Fruit fly (Drosophila melanogaster) whole organism, wandering third instar larva: Measurements from ENCODE around the gene Bug22.

Source experiments
- CG32264 ChIP-seq: fragments of 200-800 bp; sonication (Bioruptor generic); optimal IDR thresholded peaks from 2 replicates; lab custom pipeline; 2016; ENCODE audit warnings: missing biosample characterization, missing genetic modification characterization
- CG9705 ChIP-seq: fragments of 200-800 bp; sonication (Bioruptor generic); optimal IDR thresholded peaks from 2 replicates; lab custom pipeline; 2018; ENCODE audit warnings: missing biosample characterization, mild to moderate bottlenecking, missing genetic modification characterization
- CrebA ChIP-seq: fragments of 200-800 bp; sonication (Bioruptor generic); optimal IDR thresholded peaks from 2 replicates; lab custom pipeline; 2016; ENCODE audit warnings: missing biosample characterization, mild to moderate bottlenecking, missing genetic modification characterization, borderline replicate concordance
- Dif ChIP-seq: fragments of 200-275, 200-300 bp; sonication (Bioruptor generic); optimal IDR thresholded peaks from 2 replicates; lab custom pipeline; 2018; ENCODE audit warnings: missing biosample characterization, missing genetic modification characterization; ENCODE audit not compliant: partially characterized antibody
- GATAd ChIP-seq: sonication (Bioruptor generic); optimal IDR thresholded peaks from 2 replicates; lab custom pipeline; 2016; ENCODE audit warnings: missing biosample characterization, missing genetic modification characterization
- HLH106 ChIP-seq: fragments of 200-800 bp; optimal IDR thresholded peaks from 3 replicates; lab custom pipeline; 2019; ENCODE audit warnings: missing biosample characterization, mild to moderate bottlenecking, missing genetic modification characterization, moderate library complexity
- Hnf4 ChIP-seq: fragments of 200-800 bp; sonication (Bioruptor generic); optimal IDR thresholded peaks from 2 replicates; lab custom pipeline; 2016; ENCODE audit warnings: missing biosample characterization, mild to moderate bottlenecking, missing genetic modification characterization
- Hr83 ChIP-seq: fragments of 200-300 bp; sonication (Bioruptor generic); optimal IDR thresholded peaks from 2 replicates; lab custom pipeline; 2016; ENCODE audit warnings: missing biosample characterization, mild to moderate bottlenecking, missing genetic modification characterization, moderate library complexity; ENCODE audit not compliant: poor library complexity, severe bottlenecking
- Jra ChIP-seq: sonication (Bioruptor generic); optimal IDR thresholded peaks from 2 replicates; lab custom pipeline; 2016; ENCODE audit warnings: missing biosample characterization, missing genetic modification characterization
- N ChIP-seq: fragments of >200 bp; optimal IDR thresholded peaks from 2 replicates; lab custom pipeline; 2018; ENCODE audit warnings: missing biosample characterization, missing external identifiers, missing genetic modification characterization
- OdsH ChIP-seq: fragments of 200-800 bp; sonication (Bioruptor generic); optimal IDR thresholded peaks from 2 replicates; lab custom pipeline; 2016; ENCODE audit warnings: missing biosample characterization, mild to moderate bottlenecking, missing genetic modification characterization
- Rel ChIP-seq, 2 experiments: fragments of 200-800 bp; sonication (Bioruptor generic) in 1 of 2; optimal IDR thresholded peaks; 2 replicates in 1 of 2; 3 replicates in 1 of 2; lab custom pipeline; 2016 to 2019; ENCODE audit warnings: mild to moderate bottlenecking in 2 of 2, missing biosample characterization in 2 of 2, missing genetic modification characterization in 2 of 2, moderate library complexity in 1 of 2
- Sp1 ChIP-seq: fragments of 200-800 bp; sonication (Bioruptor generic); optimal IDR thresholded peaks from 3 replicates; lab custom pipeline; 2019; ENCODE audit warnings: missing biosample characterization, mild to moderate bottlenecking, missing genetic modification characterization, moderate library complexity
- Vsx2 ChIP-seq: fragments of 200-300, 225-300 bp; sonication (Bioruptor generic); optimal IDR thresholded peaks from 2 replicates; lab custom pipeline; 2018; ENCODE audit warnings: missing biosample characterization, missing genetic modification characterization; ENCODE audit not compliant: partially characterized antibody
- br ChIP-seq: fragments of 200-800 bp; sonication (Bioruptor generic); optimal IDR thresholded peaks from 2 replicates; lab custom pipeline; 2016; ENCODE audit warnings: missing biosample characterization, missing genetic modification characterization
- brk ChIP-seq: fragments of 200-800 bp; sonication (Bioruptor generic); optimal IDR thresholded peaks from 2 replicates; lab custom pipeline; 2016; ENCODE audit warnings: missing biosample characterization, mild to moderate bottlenecking, missing genetic modification characterization
- dl ChIP-seq, 2 experiments: fragments of 175-275, 200-275 bp in 1 of 2; fragments of 200-275 bp in 1 of 2; sonication (Bioruptor generic); optimal IDR thresholded peaks; lab custom pipeline; 2018; ENCODE audit warnings: mild to moderate bottlenecking in 2 of 2, missing biosample characterization in 2 of 2, missing genetic modification characterization in 2 of 2, moderate library complexity in 2 of 2; ENCODE audit not compliant: partially characterized antibody in 2 of 2, insufficient read depth in 1 of 2
- dmrt93B ChIP-seq: fragments of 200-800 bp; sonication (Bioruptor generic); optimal IDR thresholded peaks from 2 replicates; lab custom pipeline; 2018; ENCODE audit warnings: missing biosample characterization, mild to moderate bottlenecking, missing genetic modification characterization
- h ChIP-seq: fragments of 200-800 bp; sonication (Bioruptor generic); optimal IDR thresholded peaks from 3 replicates; lab custom pipeline; 2016; ENCODE audit warnings: missing biosample characterization, mild to moderate bottlenecking, missing genetic modification characterization
- jim ChIP-seq: fragments of 175-275, 200-325 bp; sonication (Bioruptor generic); optimal IDR thresholded peaks from 2 replicates; lab custom pipeline; 2016; ENCODE audit warnings: missing biosample characterization, mild to moderate bottlenecking, missing genetic modification characterization
- lola ChIP-seq: fragments of >200 bp; optimal IDR thresholded peaks from 2 replicates; lab custom pipeline; 2017; ENCODE audit warnings: missing biosample characterization, missing genetic modification characterization
- pan ChIP-seq: fragments of >200 bp; optimal IDR thresholded peaks from 2 replicates; lab custom pipeline; 2017
- psq ChIP-seq: fragments of 200-800 bp; sonication (Bioruptor generic); optimal IDR thresholded peaks from 3 replicates; lab custom pipeline; 2017; ENCODE audit warnings: missing biosample characterization, mild to moderate bottlenecking, missing genetic modification characterization, moderate library complexity
- rgr ChIP-seq: fragments of 200-800 bp; sonication (Bioruptor generic); optimal IDR thresholded peaks from 3 replicates; lab custom pipeline; 2016; ENCODE audit warnings: missing biosample characterization, mild to moderate bottlenecking, missing genetic modification characterization
- sv ChIP-seq: fragments of 200-800 bp; sonication (Bioruptor generic); optimal IDR thresholded peaks from 3 replicates; lab custom pipeline; 2016; ENCODE audit warnings: missing biosample characterization, missing genetic modification characterization
- tai ChIP-seq: sonication (Bioruptor generic); optimal IDR thresholded peaks from 2 replicates; lab custom pipeline; 2016; ENCODE audit warnings: missing biosample characterization, missing genetic modification characterization
- usp ChIP-seq: fragments of >200 bp; optimal IDR thresholded peaks from 2 replicates; lab custom pipeline; 2017; ENCODE audit warnings: missing biosample characterization, missing genetic modification characterization
- woc ChIP-seq: sonication (Bioruptor generic); optimal IDR thresholded peaks from 2 replicates; lab custom pipeline; 2016; ENCODE audit warnings: missing biosample characterization, mild to moderate bottlenecking, missing genetic modification characterization

The Bug22 gene

dm6 chr2L:10457191-10457899 lies 26.6 kb upstream of the Bug22 start, which contains the start of the genes LManI and LManII:
Gene LManI, minus strand, starts transcription at chr2L:10457241.
Gene LManII, plus strand, starts transcription at chr2L:10457658.
- peak; percentile 60 for TF ChIP-seq Dif (GFP tag; lab: Kevin White, UChicago)
- no peak for TF ChIP-seq dl (GFP tag; optimal IDR thresholded peaks at IDR 0.05; lab: Kevin White, UChicago; ENCODE audit: insufficient read depth in 1 of 2, partially characterized antibody in 2 of 2)

dm6 chr2L:10455944-10456520 lies 25.3 kb upstream of the Bug22 start:
- TF ChIP-seq HLH106 (tag; lab: Kevin White, UChicago) = no peak
- no peak for TF ChIP-seq h (GFP tag; lab: Kevin White, UChicago)
- no peak for TF ChIP-seq tai (GFP tag; lab: Kevin White, UChicago)
- TF ChIP-seq Dif (GFP tag; lab: Kevin White, UChicago) = no peak
- no peak for TF ChIP-seq psq
- TF ChIP-seq dmrt93B (GFP tag; lab: Kevin White, UChicago) = no peak
- TF ChIP-seq Jra (GFP tag; lab: Kevin White, UChicago) = no peak
- TF ChIP-seq Sp1 = no peak
- TF ChIP-seq Vsx2 = no peak
- no peak for TF ChIP-seq OdsH (GFP tag; lab: Kevin White, UChicago)
- TF ChIP-seq pan (lab: Kevin White, UChicago) = no peak
- no peak for TF ChIP-seq CG9705 (GFP tag; lab: Kevin White, UChicago)
- no peak for TF ChIP-seq br (GFP tag; lab: Kevin White, UChicago)
- TF ChIP-seq sv = no peak
- TF ChIP-seq Rel (GFP tag; optimal IDR thresholded peaks at IDR 0.05; lab: Kevin White, UChicago) = no peak
- TF ChIP-seq Rel (tag; optimal IDR thresholded peaks at IDR 0.05; lab: Kevin White, UChicago) = no peak
- no peak for TF ChIP-seq GATAd
- no peak for TF ChIP-seq woc (GFP tag; lab: Kevin White, UChicago)
- no peak for TF ChIP-seq brk (GFP tag; lab: Kevin White, UChicago)

dm6 chr2L:10452296-10452695 lies 21.6 kb upstream of the Bug22 start, which contains the start of gene ppk10:
Gene ppk10, minus strand, starts transcription at chr2L:10452396.
- TF ChIP-seq CG32264 (GFP tag; lab: Kevin White, UChicago) (no peak), GATAd (no peak), CrebA (GFP tag; lab: Kevin White, UChicago) (no peak), jim (no peak)

- TF ChIP-seq HLH106 (tag; lab: Kevin White, UChicago) (no peak), usp (no peak), brk (GFP tag; lab: Kevin White, UChicago) (no peak), sv (peak; percentile 28), CG32264 (GFP tag; lab: Kevin White, UChicago) (no peak), rgr (GFP tag; lab: Kevin White, UChicago) (no peak)
Measured at dm6 chr2L:10442048-10442790, 11.5 kb upstream of the Bug22 start, which contains the start of gene loh. Gene loh, plus strand, starts transcription at chr2L:10442534.

dm6 chr2L:10439174-10439573 lies 8.5 kb upstream of the Bug22 start, which contains the start of gene Nse4:
Gene Nse4, plus strand, starts transcription at chr2L:10439440.
- TF ChIP-seq N (GFP tag; lab: Kevin White, UChicago) (peak; percentile 10), lola (GFP tag; lab: Kevin White, UChicago) (no peak), Hr83 (GFP tag; lab: Kevin White, UChicago) (no peak), Hnf4 (no peak)
- TF ChIP-seq, all 38 proteins: peak for 1
